Worm (Caenorhabditis elegans) whole organism, L4 larva: Measurements from ENCODE around the gene pus-1.

Source experiments
- D1046.2 ChIP-seq: fragments of 200-800 bp; sonication (Bioruptor generic); IDR thresholded peaks from 2 replicates; pipeline ENCODE4 v1.3.6; 2022; ENCODE audit warnings: missing genetic modification characterization, missing compliant biosample characterization
- F37D6.2 ChIP-seq: sonication (generic microtip); optimal IDR thresholded peaks from 2 replicates; lab custom pipeline; 2016; ENCODE audit warnings: mild to moderate bottlenecking, missing genetic modification characterization, missing compliant biosample characterization
- R02D3.7 ChIP-seq: fragments of 150-350 bp; sonication (generic microtip); optimal IDR thresholded peaks from 3 replicates; lab custom pipeline; 2014; ENCODE audit warnings: missing biosample characterization, missing genetic modification characterization
- T26A8.4 ChIP-seq: fragments of 200-800 bp; sonication (Bioruptor generic); IDR thresholded peaks from 2 replicates; pipeline ENCODE4 v1.3.6; 2022; ENCODE audit warnings: missing genetic modification characterization, missing compliant biosample characterization
- Y48G9A.11 ChIP-seq: fragments of 200-800 bp; sonication (Bioruptor generic); IDR thresholded peaks from 2 replicates; pipeline ENCODE4 v1.3.6; 2022; ENCODE audit warnings: missing genetic modification reagents, missing genetic modification characterization, missing compliant biosample characterization
- Y5F2A.4 ChIP-seq: fragments of 200-800 bp; sonication (Bioruptor generic); optimal IDR thresholded peaks from 2 replicates; lab custom pipeline; 2018; ENCODE audit warnings: mild to moderate bottlenecking, missing genetic modification characterization, missing compliant biosample characterization
- aha-1 ChIP-seq: fragments of 150-350 bp; peaks from one replicate; lab custom pipeline; 2014; ENCODE audit warnings: missing biosample characterization, missing genetic modification characterization
- ama-1 ChIP-seq: fragments of 150-350 bp; optimal IDR thresholded peaks from 2 replicates; lab custom pipeline; 2014; ENCODE audit warnings: inconsistent platforms, mixed read lengths
- ceh-20 ChIP-seq: fragments of 200-800 bp; sonication (Bioruptor generic); IDR thresholded peaks from 2 replicates; pipeline ENCODE4 v1.3.6; 2022; ENCODE audit warnings: missing genetic modification reagents, missing genetic modification characterization, missing compliant biosample characterization
- ceh-32 ChIP-seq: sonication (generic microtip); optimal IDR thresholded peaks from 2 replicates; lab custom pipeline; 2016; ENCODE audit warnings: mild to moderate bottlenecking, missing genetic modification characterization, missing compliant biosample characterization; ENCODE audit not compliant: poor library complexity
- ceh-44 ChIP-seq: fragments of 200-800 bp; sonication (Bioruptor generic); IDR thresholded peaks from 2 replicates; pipeline ENCODE4 v1.3.6; 2022; ENCODE audit warnings: missing genetic modification reagents, missing genetic modification characterization, missing compliant biosample characterization
- ceh-62 ChIP-seq: sonication (generic microtip); optimal IDR thresholded peaks from 2 replicates; lab custom pipeline; 2017; ENCODE audit warnings: missing biosample characterization, missing genetic modification characterization
- ceh-82 ChIP-seq: sonication (generic microtip); optimal IDR thresholded peaks from 2 replicates; lab custom pipeline; 2017; ENCODE audit warnings: missing biosample characterization, missing genetic modification characterization
- daf-16 ChIP-seq, 3 experiments: sonication (generic microtip); optimal IDR thresholded peaks; 2 replicates each; lab custom pipeline; 2016 to 2017; ENCODE audit warnings: missing genetic modification characterization in 3 of 3, missing genetic modification reagents in 3 of 3, mild to moderate bottlenecking in 2 of 3, missing compliant biosample characterization in 2 of 3, missing biosample characterization in 1 of 3, moderate library complexity in 1 of 3
- dmd-6 ChIP-seq: fragments of 200-800 bp; sonication (Bioruptor generic); IDR thresholded peaks from 2 replicates; pipeline ENCODE4 v1.3.6; 2022; ENCODE audit warnings: missing genetic modification reagents, missing genetic modification characterization, missing compliant biosample characterization
- dmd-8 ChIP-seq: fragments of 200-800 bp; sonication (Bioruptor generic); IDR thresholded peaks from 2 replicates; pipeline ENCODE4 v1.3.6; 2022; ENCODE audit warnings: missing genetic modification characterization, missing compliant biosample characterization
- dpl-1 ChIP-seq: fragments of 150-350 bp; optimal IDR thresholded peaks from 2 replicates; lab custom pipeline; 2014; ENCODE audit warnings: missing biosample characterization, missing genetic modification reagents, missing genetic modification characterization
- dve-1 ChIP-seq: sonication (generic microtip); optimal IDR thresholded peaks from 2 replicates; lab custom pipeline; 2017; ENCODE audit warnings: antibody characterized with exemption, mild to moderate bottlenecking, missing genetic modification characterization, missing compliant biosample characterization; ENCODE audit not compliant: insufficient read depth
- gei-8 ChIP-seq: fragments of 200-800 bp; sonication (Bioruptor generic); optimal IDR thresholded peaks from 2 replicates; lab custom pipeline; 2018; ENCODE audit warnings: mild to moderate bottlenecking, missing genetic modification characterization, missing compliant biosample characterization
- hlh-11 ChIP-seq: fragments of 200-800 bp; sonication (Bioruptor generic); optimal IDR thresholded peaks from 2 replicates; lab custom pipeline; 2018; ENCODE audit warnings: mild to moderate bottlenecking, missing genetic modification characterization, missing compliant biosample characterization
- hlh-30 ChIP-seq: sonication (generic microtip); optimal IDR thresholded peaks from 2 replicates; lab custom pipeline; 2017; ENCODE audit warnings: antibody characterized with exemption, mild to moderate bottlenecking, missing genetic modification characterization, missing compliant biosample characterization; ENCODE audit not compliant: insufficient read depth
- hmg-1.1 ChIP-seq: fragments of 200-800 bp; sonication (Bioruptor generic); IDR thresholded peaks from 2 replicates; pipeline ENCODE4 v1.3.6; 2022; ENCODE audit warnings: missing genetic modification reagents, missing genetic modification characterization, missing compliant biosample characterization
- lin-1 ChIP-seq: fragments of 200-800 bp; sonication (Bioruptor generic); IDR thresholded peaks from 2 replicates; pipeline ENCODE4 v1.3.6; 2022; ENCODE audit warnings: missing genetic modification reagents, missing genetic modification characterization, missing compliant biosample characterization
- lin-15B ChIP-seq: fragments of 150-350 bp; sonication (generic microtip); optimal IDR thresholded peaks from 3 replicates; lab custom pipeline; 2014; ENCODE audit warnings: missing biosample characterization, missing genetic modification characterization
- lin-29 ChIP-seq: fragments of 200-800 bp; sonication (Bioruptor generic); IDR thresholded peaks from 2 replicates; pipeline ENCODE4 v1.3.6; 2022; ENCODE audit warnings: missing genetic modification reagents, missing genetic modification characterization, missing compliant biosample characterization
- lin-38 ChIP-seq: fragments of 200-800 bp; sonication (Bioruptor generic); IDR thresholded peaks from 2 replicates; pipeline ENCODE4 v1.3.6; 2022; ENCODE audit warnings: missing genetic modification reagents, missing genetic modification characterization, missing compliant biosample characterization
- lin-39 ChIP-seq: fragments of 150-350 bp; optimal IDR thresholded peaks from 2 replicates; lab custom pipeline; 2014; ENCODE audit warnings: missing biosample characterization, missing genetic modification reagents, missing genetic modification characterization
- lsy-2 ChIP-seq, 2 experiments: fragments of 150-350 bp in 1 of 2; sonication (generic microtip) in 1 of 2; optimal IDR thresholded peaks; 2 replicates each; lab custom pipeline; 2014 to 2017; ENCODE audit warnings: missing biosample characterization in 2 of 2, missing genetic modification characterization in 2 of 2
- madf-9 ChIP-seq: fragments of 200-800 bp; sonication (Bioruptor generic); conservative IDR thresholded peaks from 2 replicates; pipeline ENCODE4 v1.3.6; 2022; ENCODE audit warnings: missing genetic modification reagents, missing genetic modification characterization, missing compliant biosample characterization
- mdt-29 ChIP-seq: fragments of 200-800 bp; sonication (Bioruptor generic); IDR thresholded peaks from 2 replicates; pipeline ENCODE4 v1.3.6; 2022; ENCODE audit warnings: missing genetic modification reagents, missing genetic modification characterization, missing compliant biosample characterization
- mes-2 ChIP-seq: sonication (generic microtip); optimal IDR thresholded peaks from 2 replicates; lab custom pipeline; 2016; ENCODE audit warnings: missing genotype, mild to moderate bottlenecking, missing genetic modification characterization, missing compliant biosample characterization; ENCODE audit not compliant: poor library complexity, severe bottlenecking
- mxl-2 ChIP-seq: fragments of 200-800 bp; sonication (Bioruptor generic); conservative IDR thresholded peaks from 2 replicates; pipeline ENCODE4 v1.3.6; 2022; ENCODE audit warnings: missing genetic modification reagents, missing genetic modification characterization, missing compliant biosample characterization
- nhr-10 ChIP-seq: fragments of 150-350 bp; optimal IDR thresholded peaks from 2 replicates; lab custom pipeline; 2014; ENCODE audit warnings: missing biosample characterization, missing genetic modification characterization
- nhr-102 ChIP-seq: sonication (generic microtip); optimal IDR thresholded peaks from 2 replicates; lab custom pipeline; 2016; ENCODE audit warnings: mild to moderate bottlenecking, missing genetic modification characterization, moderate library complexity, missing compliant biosample characterization
- nhr-25 ChIP-seq: sonication (generic microtip); optimal IDR thresholded peaks from 2 replicates; lab custom pipeline; 2017; ENCODE audit warnings: missing genetic modification characterization, mild to moderate bottlenecking, missing compliant biosample characterization, antibody characterized with exemption, moderate library complexity, borderline replicate concordance; ENCODE audit not compliant: insufficient read depth
- nhr-41 ChIP-seq: fragments of 200-800 bp; sonication (Bioruptor generic); IDR thresholded peaks from 2 replicates; pipeline ENCODE4 v1.3.6; 2022; ENCODE audit warnings: missing genetic modification reagents, missing genetic modification characterization, missing compliant biosample characterization
- nhr-48 ChIP-seq: sonication (generic microtip); optimal IDR thresholded peaks from 2 replicates; lab custom pipeline; 2016; ENCODE audit warnings: mild to moderate bottlenecking, missing genetic modification characterization, missing compliant biosample characterization
- nhr-76 ChIP-seq: fragments of 150-350 bp; optimal IDR thresholded peaks from 2 replicates; lab custom pipeline; 2014; ENCODE audit warnings: missing biosample characterization, missing genetic modification characterization
- pha-4 ChIP-seq, 2 experiments: fragments of 150-350 bp in 1 of 2; fragments of 200-800 bp in 1 of 2; sonication (Bioruptor generic) in 1 of 2; IDR thresholded peaks in 1 of 2; optimal IDR thresholded peaks in 1 of 2; 2 replicates each; pipeline versions ENCODE4 v1.3.6 to Lab custom; 2014 to 2022; ENCODE audit warnings: missing genetic modification characterization in 2 of 2, missing genetic modification reagents in 2 of 2, missing biosample characterization in 1 of 2, missing compliant biosample characterization in 1 of 2
- rbr-2 ChIP-seq: sonication (generic microtip); optimal IDR thresholded peaks from 2 replicates; lab custom pipeline; 2016; ENCODE audit warnings: missing genotype, missing genetic modification characterization, missing compliant biosample characterization
- saeg-2 ChIP-seq: fragments of 200-800 bp; sonication (Bioruptor generic); IDR thresholded peaks from 2 replicates; pipeline ENCODE4 v1.3.6; 2022; ENCODE audit warnings: missing genetic modification reagents, missing genetic modification characterization, missing compliant biosample characterization
- sdz-12 ChIP-seq: fragments of 200-800 bp; sonication (Bioruptor generic); optimal IDR thresholded peaks from 2 replicates; lab custom pipeline; 2018; ENCODE audit warnings: mild to moderate bottlenecking, missing genetic modification characterization, missing compliant biosample characterization
- set-16 ChIP-seq: fragments of 200-800 bp; sonication (Bioruptor generic); IDR thresholded peaks from 2 replicates; pipeline ENCODE4 v1.3.6; 2022; ENCODE audit warnings: missing genetic modification reagents, missing genetic modification characterization, missing compliant biosample characterization
- snpc-4 ChIP-seq: fragments of 150-350 bp; optimal IDR thresholded peaks from 2 replicates; lab custom pipeline; 2014; ENCODE audit warnings: missing biosample characterization, missing genetic modification characterization
- zag-1 ChIP-seq: fragments of 150-350 bp; optimal IDR thresholded peaks from 2 replicates; lab custom pipeline; 2014; ENCODE audit warnings: missing biosample characterization, missing genetic modification characterization
- zfp-2 ChIP-seq: sonication (generic microtip); optimal IDR thresholded peaks from 2 replicates; lab custom pipeline; 2016; ENCODE audit warnings: mild to moderate bottlenecking, missing genetic modification characterization, missing compliant biosample characterization
- zfp-3 ChIP-seq: fragments of 200-800 bp; sonication (Bioruptor generic); conservative IDR thresholded peaks from 2 replicates; pipeline ENCODE4 v1.3.6; 2022; ENCODE audit warnings: missing genetic modification reagents, missing genetic modification characterization, missing compliant biosample characterization
- zip-11 ChIP-seq: fragments of 200-800 bp; sonication (Bioruptor generic); IDR thresholded peaks from 2 replicates; pipeline ENCODE4 v1.3.6; 2022; ENCODE audit warnings: missing genetic modification characterization, missing compliant biosample characterization
- ztf-11 ChIP-seq: fragments of 150-350 bp; optimal IDR thresholded peaks from 2 replicates; lab custom pipeline; 2014; ENCODE audit warnings: missing biosample characterization, missing genetic modification characterization
- ztf-7 ChIP-seq: fragments of 150-350 bp; optimal IDR thresholded peaks from 2 replicates; lab custom pipeline; 2014; ENCODE audit warnings: missing biosample characterization, missing genetic modification characterization

Gene pus-1

DNA sequence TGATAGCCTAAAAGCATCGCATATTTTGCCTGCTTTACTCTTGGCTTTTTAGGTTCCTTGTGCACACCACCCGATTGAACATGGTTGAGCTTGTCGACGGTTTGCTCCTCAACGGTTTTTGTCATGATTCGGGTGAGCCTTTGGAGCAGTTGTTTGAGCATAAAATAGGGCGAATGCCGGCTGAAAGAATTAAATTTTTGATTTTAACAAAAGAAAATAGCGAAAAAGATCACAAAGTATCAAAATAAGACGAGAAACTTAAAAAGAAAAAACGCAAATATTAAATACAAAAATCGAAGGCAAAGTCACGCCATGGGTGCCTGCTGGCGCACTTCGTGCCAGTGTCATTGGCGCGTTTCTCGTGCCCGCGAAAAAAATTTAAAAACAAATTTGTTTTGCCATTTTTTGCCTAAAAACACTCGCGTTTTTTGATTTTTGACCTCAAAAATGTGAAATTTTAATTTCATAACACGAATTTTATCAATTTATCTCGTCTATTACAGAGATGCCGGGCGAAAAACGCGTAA lies at the start of gene pus-1, which contains the start of gene ctps-1:
TSS of gene pus-1 (minus strand) at position 125 of the 527 bp plus-strand sequence.
TSS of gene ctps-1 (plus strand) at position 51 of the 527 bp plus-strand sequence.
- TF ChIP-seq lin-29 (GFP tag; lab: Robert Waterston, UW) (0 out of 2 replicates have a peak, but pooled peaks have one; percentile 28), set-16 (GFP tag; lab: Robert Waterston, UW) (no peak), gei-8 (GFP tag; lab: Kevin White, UChicago) (no peak), nhr-10 (no peak), hlh-30 (tag; lab: Kevin White, UChicago) (peak; percentile 58), nhr-48 (tag; lab: Kevin White, UChicago) (no peak), ztf-11 (tag; lab: Kevin White, UChicago) (no peak), nhr-102 (no peak), lin-15B (tag; lab: Kevin White, UChicago) (no peak), dmd-8 (GFP tag; lab: Robert Waterston, UW) (no peak), ceh-32 (no peak), ceh-62 (tag; lab: Kevin White, UChicago) (no peak), zfp-2 (no peak), mxl-2 (GFP tag; lab: Robert Waterston, UW) (no peak), D1046.2 (GFP tag; lab: Robert Waterston, UW) (no peak), sdz-12 (no peak), mes-2 (tag; lab: Kevin White, UChicago) (peak; percentile 79), lin-38 (peak; percentile 75), dmd-6 (GFP tag; lab: Robert Waterston, UW) (peak; percentile 43), nhr-25 (tag; lab: Kevin White, UChicago) (no peak), ceh-44 (no peak), mdt-29 (GFP tag; lab: Robert Waterston, UW) (no peak), zag-1 (tag; lab: Kevin White, UChicago) (no peak), Y5F2A.4 (GFP tag; lab: Kevin White, UChicago) (no peak), Y48G9A.11 (GFP tag; lab: Robert Waterston, UW) (no peak), pha-4 (GFP tag; IDR thresholded peaks at IDR 0.05; lab: Robert Waterston, UW) (no peak), pha-4 (tag; optimal IDR thresholded peaks at IDR 0.05; lab: Kevin White, UChicago) (no peak), R02D3.7 (tag; lab: Kevin White, UChicago) (no peak), ceh-20 (no peak), lin-1 (GFP tag; lab: Robert Waterston, UW) (no peak), madf-9 (no peak), rbr-2 (tag; lab: Kevin White, UChicago) (peak; percentile 31), zip-11 (GFP tag; lab: Robert Waterston, UW) (no peak), daf-16 (GFP tag; optimal IDR thresholded peaks at IDR 0.05; lab: Kevin White, UChicago) (peak in 1 of 2 experiments; percentile 31), daf-16 (tag; optimal IDR thresholded peaks at IDR 0.05; lab: Kevin White, UChicago) (peak; percentile 66), aha-1 (tag; lab: Kevin White, UChicago) (no peak), dpl-1 (GFP tag; lab: Kevin White, UChicago) (peak; percentile 78), lin-39 (tag; lab: Kevin White, UChicago) (no peak), saeg-2 (no peak), ztf-7 (peak; percentile 26), dve-1 (tag; lab: Kevin White, UChicago) (peak; percentile 70), F37D6.2 (tag; lab: Kevin White, UChicago) (no peak), ama-1 (lab: Kevin White, UChicago) (peak; percentile 10), nhr-76 (no peak), hlh-11 (tag; lab: Kevin White, UChicago) (peak; percentile 37), snpc-4 (tag; lab: Kevin White, UChicago) (peak; percentile 2), T26A8.4 (GFP tag; lab: Robert Waterston, UW) (peak; percentile 41; the same call in 1 of the 2 replicates), lsy-2 (tag; optimal IDR thresholded peaks at IDR 0.05; lab: Kevin White, UChicago) (peak in 1 of 2 experiments; percentile 84), hmg-1.1 (GFP tag; lab: Robert Waterston, UW) (peak; percentile 48), ceh-82 (no peak), zfp-3 (GFP tag; lab: Robert Waterston, UW) (no peak), nhr-41 (GFP tag; lab: Robert Waterston, UW) (no peak)
